Worm (Caenorhabditis elegans) whole organism, young adult: ENCODE results near the gene Y54G9A.9.

Source experiments
- B0336.3 ChIP-seq: fragments of 200-800 bp; sonication (Bioruptor generic); IDR thresholded peaks from 2 replicates; pipeline ENCODE4 v1.3.6; 2022; ENCODE audit warnings: missing genetic modification characterization, missing compliant biosample characterization
- D2030.7 ChIP-seq: fragments of 200-800 bp; sonication (Bioruptor generic); IDR thresholded peaks from 2 replicates; pipeline ENCODE4 v1.3.6; 2022; ENCODE audit warnings: missing genetic modification reagents, missing genetic modification characterization, missing compliant biosample characterization
- F39B2.1 ChIP-seq: fragments of 200-800 bp; sonication (Bioruptor generic); IDR thresholded peaks from 2 replicates; pipeline ENCODE4 v1.3.6; 2022; ENCODE audit warnings: missing genetic modification reagents, missing genetic modification characterization, missing compliant biosample characterization
- F52B5.7 ChIP-seq: sonication (generic microtip); optimal IDR thresholded peaks from 2 replicates; lab custom pipeline; 2016; ENCODE audit warnings: mild to moderate bottlenecking, missing genetic modification characterization, missing compliant biosample characterization
- F57A8.1 ChIP-seq: fragments of 200-800 bp; sonication (Bioruptor generic); optimal IDR thresholded peaks from 2 replicates; lab custom pipeline; 2018; ENCODE audit warnings: mild to moderate bottlenecking, missing genetic modification characterization, moderate library complexity, missing compliant biosample characterization
- T07F8.4 ChIP-seq: sonication (generic microtip); optimal IDR thresholded peaks from 2 replicates; lab custom pipeline; 2016; ENCODE audit warnings: mild to moderate bottlenecking, missing genetic modification characterization, moderate library complexity, missing compliant biosample characterization
- Y56A3A.18 ChIP-seq: fragments of 200-800 bp; sonication (Bioruptor generic); IDR thresholded peaks from 2 replicates; pipeline ENCODE4 v1.3.6; 2022; ENCODE audit warnings: missing genetic modification reagents, missing genetic modification characterization, missing compliant biosample characterization
- aptf-3 ChIP-seq: fragments of 200-800 bp; sonication (Bioruptor generic); IDR thresholded peaks from 2 replicates; pipeline ENCODE4 v1.3.6; 2022; ENCODE audit warnings: missing genetic modification characterization, missing compliant biosample characterization
- attf-5 ChIP-seq: fragments of 200-800 bp; sonication (Bioruptor generic); optimal IDR thresholded peaks from 2 replicates; lab custom pipeline; 2018; ENCODE audit warnings: mild to moderate bottlenecking, missing genetic modification characterization, missing compliant biosample characterization
- bed-1 ChIP-seq: fragments of 200-800 bp; sonication (Bioruptor generic); IDR thresholded peaks from 2 replicates; pipeline ENCODE4 v1.3.6; 2022; ENCODE audit warnings: missing genetic modification reagents, missing genetic modification characterization, missing compliant biosample characterization
- bed-2 ChIP-seq: fragments of 200-800 bp; sonication (Bioruptor generic); IDR thresholded peaks from 2 replicates; pipeline ENCODE4 v1.3.6; 2022; ENCODE audit warnings: missing genetic modification reagents, missing genetic modification characterization, missing compliant biosample characterization
- ceh-58 ChIP-seq: fragments of 200-800 bp; sonication (Bioruptor generic); IDR thresholded peaks from 2 replicates; pipeline ENCODE4 v1.3.6; 2022; ENCODE audit warnings: missing genetic modification characterization, missing compliant biosample characterization
- egl-44 ChIP-seq: fragments of 200-800 bp; sonication (Bioruptor generic); IDR thresholded peaks from 2 replicates; pipeline ENCODE4 v1.3.6; 2022; ENCODE audit warnings: missing genetic modification reagents, missing genetic modification characterization, missing compliant biosample characterization
- ekl-4 ChIP-seq: fragments of 200-800 bp; sonication (Bioruptor generic); IDR thresholded peaks from 2 replicates; pipeline ENCODE4 v1.3.6; 2022; ENCODE audit warnings: missing genetic modification reagents, missing genetic modification characterization, missing compliant biosample characterization
- gei-17 ChIP-seq: fragments of 200-800 bp; sonication (Bioruptor generic); optimal IDR thresholded peaks from 2 replicates; lab custom pipeline; 2018; ENCODE audit warnings: mild to moderate bottlenecking, missing genetic modification characterization, missing compliant biosample characterization
- hlh-26 ChIP-seq: fragments of 200-800 bp; sonication (Bioruptor generic); conservative IDR thresholded peaks from 2 replicates; pipeline ENCODE4 v1.3.6; 2022; ENCODE audit warnings: missing genetic modification reagents, missing genetic modification characterization, missing compliant biosample characterization
- hrde-1 ChIP-seq: sonication (generic microtip); optimal IDR thresholded peaks from 2 replicates; lab custom pipeline; 2016; ENCODE audit warnings: missing genetic modification characterization, mild to moderate bottlenecking, missing compliant biosample characterization, moderate library complexity, missing genotype, missing genetic modification reagents, borderline replicate concordance
- lag-1 ChIP-seq: fragments of 200-800 bp; sonication (Bioruptor generic); IDR thresholded peaks from 2 replicates; pipeline ENCODE4 v1.3.6; 2022; ENCODE audit warnings: missing genetic modification reagents, missing genetic modification characterization, missing compliant biosample characterization
- let-526 ChIP-seq: fragments of 200-800 bp; sonication (Bioruptor generic); IDR thresholded peaks from 2 replicates; pipeline ENCODE4 v1.3.6; 2022; ENCODE audit warnings: missing genetic modification reagents, missing genetic modification characterization, missing compliant biosample characterization
- lin-40 ChIP-seq: sonication (generic microtip); optimal IDR thresholded peaks from 2 replicates; lab custom pipeline; 2016; ENCODE audit warnings: missing genetic modification characterization, mild to moderate bottlenecking, missing compliant biosample characterization, missing genotype, missing genetic modification reagents
- madf-8 ChIP-seq: fragments of 200-800 bp; sonication (Bioruptor generic); conservative IDR thresholded peaks from 2 replicates; pipeline ENCODE4 v1.3.6; 2022; ENCODE audit warnings: missing genetic modification reagents, missing genetic modification characterization, missing compliant biosample characterization
- mes-4 ChIP-seq: sonication (generic microtip); optimal IDR thresholded peaks from 2 replicates; lab custom pipeline; 2016; ENCODE audit warnings: missing genotype, missing genetic modification characterization, missing compliant biosample characterization
- mxl-1 ChIP-seq: sonication (generic microtip); optimal IDR thresholded peaks from 2 replicates; lab custom pipeline; 2016; ENCODE audit warnings: missing genetic modification characterization, missing compliant biosample characterization
- nfyb-1 ChIP-seq: fragments of 200-800 bp; sonication (Bioruptor generic); IDR thresholded peaks from 2 replicates; pipeline ENCODE4 v1.3.6; 2022; ENCODE audit warnings: missing genetic modification reagents, missing genetic modification characterization, missing compliant biosample characterization
- nhr-80 ChIP-seq: sonication (generic microtip); optimal IDR thresholded peaks from 2 replicates; lab custom pipeline; 2016; ENCODE audit warnings: missing genetic modification characterization, missing compliant biosample characterization
- pha-4 ChIP-seq: fragments of 150-350 bp; sonication (generic microtip); optimal IDR thresholded peaks from 2 replicates; lab custom pipeline; 2014; ENCODE audit warnings: missing biosample characterization, missing genetic modification reagents, missing genetic modification characterization
- snpc-1.1 ChIP-seq: sonication (generic microtip); optimal IDR thresholded peaks from 2 replicates; lab custom pipeline; 2017; ENCODE audit warnings: missing genetic modification characterization, mild to moderate bottlenecking, missing compliant biosample characterization, antibody characterized with exemption, moderate library complexity, missing genotype, missing genetic modification reagents; ENCODE audit not compliant: insufficient read depth
- somi-1 ChIP-seq: fragments of 200-800 bp; sonication (Bioruptor generic); optimal IDR thresholded peaks from 2 replicates; lab custom pipeline; 2018; ENCODE audit warnings: mild to moderate bottlenecking, missing genetic modification characterization, missing compliant biosample characterization
- zfh-2 ChIP-seq: fragments of 200-800 bp; sonication (Bioruptor generic); conservative IDR thresholded peaks from 2 replicates; pipeline ENCODE4 v1.3.6; 2022; ENCODE audit warnings: missing genetic modification reagents, missing genetic modification characterization, missing compliant biosample characterization
- ztf-26 ChIP-seq: sonication (generic microtip); optimal IDR thresholded peaks from 2 replicates; lab custom pipeline; 2017; ENCODE audit warnings: missing genetic modification characterization, missing compliant biosample characterization

Gene Y54G9A.9

ce11 chrII:13737751-13738525, 8.4 kb downstream of the Y54G9A.9 start (continued):
- TF ChIP-seq hrde-1 (tag; lab: Kevin White, UChicago), result no peak
- TF ChIP-seq nhr-80 (tag; lab: Kevin White, UChicago), result peak; percentile 49
- no peak for TF ChIP-seq mes-4 (tag; lab: Kevin White, UChicago)
- no peak for TF ChIP-seq D2030.7 (GFP tag; lab: Robert Waterston, UW)
- no peak for TF ChIP-seq F39B2.1

ce11 chrII:13739423-13739822, 9.9 kb downstream of the Y54G9A.9 start:
- no peak for TF ChIP-seq nhr-80 (tag; lab: Kevin White, UChicago)
- no peak for TF ChIP-seq madf-8 (GFP tag; lab: Robert Waterston, UW)
- TF ChIP-seq bed-2 (GFP tag; lab: Robert Waterston, UW), result no peak
- TF ChIP-seq zfh-2 (GFP tag; lab: Robert Waterston, UW), result no peak
- no peak for TF ChIP-seq Y56A3A.18
- TF ChIP-seq gei-17 (GFP tag; lab: Kevin White, UChicago), result no peak
- TF ChIP-seq somi-1 (GFP tag; lab: Kevin White, UChicago), result no peak
- TF ChIP-seq aptf-3 (GFP tag; lab: Robert Waterston, UW), result no peak
- no peak for TF ChIP-seq hlh-26
- no peak for TF ChIP-seq ceh-58
- no peak for TF ChIP-seq lag-1
- no peak for TF ChIP-seq D2030.7 (GFP tag; lab: Robert Waterston, UW)
- no peak for TF ChIP-seq B0336.3
- no peak for TF ChIP-seq hrde-1 (tag; lab: Kevin White, UChicago)
- TF ChIP-seq mxl-1, result no peak

DNA sequence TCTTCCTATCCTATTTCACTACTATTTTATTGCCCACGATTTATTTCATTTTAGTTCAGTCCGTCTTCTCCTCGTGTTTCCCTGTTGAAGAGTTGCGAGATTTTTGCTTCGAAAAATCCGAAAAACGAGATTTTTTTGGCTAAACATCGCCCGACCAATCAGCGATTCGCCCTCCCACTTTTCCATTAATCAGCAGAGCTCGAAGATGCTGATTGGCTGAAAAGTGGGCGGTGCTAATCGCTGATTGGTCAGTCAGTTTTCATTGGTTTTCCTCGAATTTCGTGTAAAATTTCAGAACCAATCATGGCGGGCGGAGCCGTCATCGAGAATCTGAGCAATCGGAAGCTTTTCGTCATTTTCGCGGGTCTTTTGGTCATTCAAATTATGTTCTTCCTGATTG, 11.9 kb downstream of the Y54G9A.9 start, which contains the start of gene mig-14:
Gene mig-14, plus strand, starts transcription at position 290 of the 400 bp plus-strand sequence.
- TF ChIP-seq zfh-2 (GFP tag; lab: Robert Waterston, UW) (no peak), T07F8.4 (tag; lab: Kevin White, UChicago) (no peak), nfyb-1 (GFP tag; lab: Robert Waterston, UW) (0 out of 2 replicates have a peak, but pooled peaks have one; percentile 37), lin-40 (no peak), ekl-4 (GFP tag; lab: Robert Waterston, UW) (no peak), let-526 (GFP tag; lab: Robert Waterston, UW) (no peak)

DNA sequence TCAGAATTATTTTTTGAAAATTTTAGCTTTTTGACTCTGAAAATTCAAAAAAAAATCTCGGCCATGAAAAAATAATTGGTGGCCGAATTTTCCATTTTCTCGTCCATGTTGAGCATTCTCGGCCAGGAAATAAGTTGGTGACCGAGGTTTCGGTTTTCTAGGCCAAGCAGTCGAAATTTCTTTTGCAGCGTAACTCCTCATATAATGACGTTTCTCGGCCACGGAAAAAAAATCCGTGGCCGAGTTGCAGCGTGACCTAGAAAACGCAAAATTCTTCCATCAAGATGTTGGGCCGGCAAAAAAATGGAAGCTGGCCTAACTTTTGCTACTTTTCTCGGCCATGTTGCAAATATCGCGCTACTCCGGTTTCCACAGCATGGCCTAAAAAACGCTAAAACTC, 20.6 kb downstream of the Y54G9A.9 start:
- no peak for TF ChIP-seq snpc-1.1
- no peak for TF ChIP-seq attf-5 (GFP tag; lab: Kevin White, UChicago)
- no peak for TF ChIP-seq bed-1
- TF ChIP-seq F57A8.1 (GFP tag; lab: Kevin White, UChicago), result no peak
- no peak for TF ChIP-seq pha-4
- TF ChIP-seq, all 124 proteins: peak for 0

DNA sequence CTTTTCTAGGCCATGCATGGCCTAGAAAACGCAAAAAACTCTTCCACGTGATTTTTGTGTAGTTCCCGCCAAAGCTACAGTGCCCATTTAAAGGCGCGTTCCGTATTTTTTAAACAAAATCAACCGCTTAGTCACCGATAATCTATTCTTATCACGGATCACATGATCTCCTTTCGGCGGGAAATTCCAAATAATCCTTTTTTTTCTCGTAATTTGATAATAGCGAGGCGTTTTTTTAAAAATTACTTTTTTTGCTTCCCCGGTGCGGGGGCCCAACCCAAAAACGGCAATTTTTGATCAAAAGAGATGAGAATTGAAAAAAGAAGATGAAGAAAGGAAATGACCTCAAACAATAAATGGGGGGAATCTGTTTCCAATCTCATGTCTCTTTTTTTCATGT, 21.5 kb downstream of the Y54G9A.9 start:
- no peak for TF ChIP-seq egl-44 (GFP tag; lab: Robert Waterston, UW)
- TF ChIP-seq F52B5.7 (tag; lab: Kevin White, UChicago), result no peak
- TF ChIP-seq ztf-26 (tag; lab: Kevin White, UChicago), result peak; percentile 76
- TF ChIP-seq, all 124 proteins: peak for 1
